Worm (Caenorhabditis elegans) whole organism, midembryonic: Measurements from ENCODE around the gene K04C2.5.

Source experiments
- T22C8.4 ChIP-seq: fragments of 200-800 bp; sonication (Bioruptor generic); IDR thresholded peaks from 2 replicates; pipeline ENCODE4 v1.3.6; 2022; ENCODE audit warnings: missing genetic modification characterization, missing compliant biosample characterization
- cog-1 ChIP-seq: sonication (generic microtip); optimal IDR thresholded peaks from 2 replicates; lab custom pipeline; 2016; ENCODE audit warnings: missing genetic modification characterization, missing compliant biosample characterization
- flt-1 ChIP-seq: fragments of 200-800 bp; sonication (Bioruptor generic); IDR thresholded peaks from 2 replicates; pipeline ENCODE4 v1.3.6; 2022; ENCODE audit warnings: missing genetic modification characterization, missing compliant biosample characterization
- klf-2 ChIP-seq: fragments of 200-800 bp; sonication (Bioruptor generic); conservative IDR thresholded peaks from 2 replicates; pipeline ENCODE4 v1.3.6; 2022; ENCODE audit warnings: missing genetic modification reagents, missing genetic modification characterization, missing compliant biosample characterization
- med-1 ChIP-seq: sonication (generic microtip); optimal IDR thresholded peaks from 2 replicates; lab custom pipeline; 2017; ENCODE audit warnings: missing genetic modification characterization, mild to moderate bottlenecking, missing compliant biosample characterization, antibody characterized with exemption, missing genetic modification reagents; ENCODE audit not compliant: insufficient read depth
- ref-1 ChIP-seq: fragments of 200-800 bp; sonication (Bioruptor generic); conservative IDR thresholded peaks from 2 replicates; pipeline ENCODE4 v1.3.6; 2022; ENCODE audit warnings: missing genetic modification reagents, missing genetic modification characterization, missing compliant biosample characterization
- tab-1 ChIP-seq: fragments of 200-800 bp; sonication (Bioruptor generic); IDR thresholded peaks from 2 replicates; pipeline ENCODE4 v1.3.6; 2022; ENCODE audit warnings: missing genetic modification characterization, missing compliant biosample characterization
- ztf-23 ChIP-seq: fragments of 200-800 bp; sonication (Bioruptor generic); IDR thresholded peaks from 2 replicates; pipeline ENCODE4 v1.3.6; 2022; ENCODE audit warnings: missing genetic modification reagents, missing genetic modification characterization, missing compliant biosample characterization
- ztf-29 ChIP-seq: fragments of 200-800 bp; sonication (Bioruptor generic); IDR thresholded peaks from 2 replicates; pipeline ENCODE4 v1.3.6; 2022; ENCODE audit warnings: missing genetic modification reagents, missing genetic modification characterization, missing compliant biosample characterization

ce11 chrIII:6895166-6895565, 3.7 kb upstream of the K04C2.5 start:
- TF ChIP-seq T22C8.4 (GFP tag; lab: Robert Waterston, UW) (no peak), ztf-29 (no peak), ztf-23 (GFP tag; lab: Robert Waterston, UW) (no peak), tab-1 (GFP tag; lab: Robert Waterston, UW) (no peak), flt-1 (GFP tag; lab: Robert Waterston, UW) (no peak), med-1 (GFP tag; lab: Kevin White, UChicago) (no peak), cog-1 (tag; lab: Kevin White, UChicago) (no peak), ref-1 (no peak), klf-2 (GFP tag; lab: Robert Waterston, UW) (no peak)
